Worm (Caenorhabditis elegans) whole organism, L1 larva: ENCODE results near the gene M163.22.

Experiments
- F16B12.6 ChIP-seq: fragments of 150-350 bp; optimal IDR thresholded peaks from 2 replicates; lab custom pipeline; 2014; ENCODE audit warnings: missing biosample characterization, missing genetic modification characterization
- Y116A8C.19 ChIP-seq: sonication (generic microtip); optimal IDR thresholded peaks from 2 replicates; lab custom pipeline; 2016; ENCODE audit warnings: missing compliant biosample characterization, missing genetic modification characterization, borderline replicate concordance
- aha-1 ChIP-seq: fragments of 150-350 bp; optimal IDR thresholded peaks from 2 replicates; lab custom pipeline; 2014; ENCODE audit warnings: missing biosample characterization, missing genetic modification characterization
- aly-2 ChIP-seq: fragments of 150-350 bp; optimal IDR thresholded peaks from 2 replicates; lab custom pipeline; 2014; ENCODE audit warnings: missing biosample characterization, missing genetic modification characterization
- blmp-1 ChIP-seq: fragments of 150-350 bp; optimal IDR thresholded peaks from 2 replicates; lab custom pipeline; 2014; ENCODE audit warnings: missing biosample characterization, missing genetic modification characterization
- ceh-90 ChIP-seq: sonication (generic microtip); optimal IDR thresholded peaks from 2 replicates; lab custom pipeline; 2016; ENCODE audit warnings: missing genetic modification characterization, missing compliant biosample characterization
- efl-1 ChIP-seq, 4 experiments: fragments of 150-350 bp; optimal IDR thresholded peaks in 3 of 4; peaks in 1 of 4; 1 replicate in 1 of 4; 2 replicates in 3 of 4; lab custom pipeline; 2014; ENCODE audit warnings: missing biosample characterization in 2 of 4, missing genetic modification characterization in 2 of 4, missing genetic modification reagents in 2 of 4
- egl-13 ChIP-seq: sonication (generic microtip); optimal IDR thresholded peaks from 2 replicates; lab custom pipeline; 2016; ENCODE audit warnings: missing genotype, missing genetic modification reagents, missing genetic modification characterization, missing compliant biosample characterization
- elt-3 ChIP-seq, 6 experiments: fragments of 150-350 bp in 1 of 6; sonication (generic microtip); optimal IDR thresholded peaks; 2 replicates each; lab custom pipeline; 2017 to 2018; ENCODE audit warnings: missing biosample characterization in 6 of 6, missing genetic modification characterization in 6 of 6, inconsistent platforms in 1 of 6
- ets-5 ChIP-seq: fragments of 200-800 bp; sonication (Bioruptor generic); IDR thresholded peaks from 2 replicates; pipeline ENCODE4 v1.3.6; 2022; ENCODE audit warnings: missing genetic modification characterization, missing compliant biosample characterization
- fkh-4 ChIP-seq: sonication (generic microtip); optimal IDR thresholded peaks from 2 replicates; lab custom pipeline; 2016; ENCODE audit warnings: missing compliant biosample characterization, missing genetic modification characterization, borderline replicate concordance
- fkh-8 ChIP-seq: sonication (generic microtip); optimal IDR thresholded peaks from 2 replicates; lab custom pipeline; 2016; ENCODE audit warnings: mild to moderate bottlenecking, missing genetic modification characterization, missing compliant biosample characterization
- fos-1 ChIP-seq: fragments of 150-350 bp; optimal IDR thresholded peaks from 2 replicates; lab custom pipeline; 2014; ENCODE audit warnings: missing biosample characterization, missing genetic modification characterization
- grh-1 ChIP-seq: fragments of 200-800 bp; sonication (Bioruptor generic); IDR thresholded peaks from 2 replicates; pipeline ENCODE4 v1.3.6; 2022; ENCODE audit warnings: missing genetic modification reagents, missing genetic modification characterization, missing compliant biosample characterization
- hlh-17 ChIP-seq: fragments of 200-800 bp; sonication (Bioruptor generic); optimal IDR thresholded peaks from 2 replicates; lab custom pipeline; 2018; ENCODE audit warnings: missing genetic modification characterization, mild to moderate bottlenecking, missing compliant biosample characterization, moderate library complexity, borderline replicate concordance
- irx-1 ChIP-seq: sonication (generic microtip); optimal IDR thresholded peaks from 2 replicates; lab custom pipeline; 2016; ENCODE audit warnings: missing genetic modification characterization, missing compliant biosample characterization
- isw-1 ChIP-seq: fragments of 200-800 bp; sonication (Bioruptor generic); IDR thresholded peaks from 2 replicates; pipeline ENCODE4 v1.3.6; 2022; ENCODE audit warnings: missing genetic modification characterization, missing compliant biosample characterization
- jun-1 ChIP-seq: fragments of 150-350 bp; optimal IDR thresholded peaks from 2 replicates; lab custom pipeline; 2014; ENCODE audit warnings: missing biosample characterization, missing genetic modification reagents, missing genetic modification characterization
- lin-15B ChIP-seq: fragments of 150-350 bp; sonication (generic microtip); optimal IDR thresholded peaks from 3 replicates; lab custom pipeline; 2014; ENCODE audit warnings: missing biosample characterization, missing genetic modification characterization
- lin-35 ChIP-seq, 2 experiments: fragments of 150-350 bp; optimal IDR thresholded peaks; 2 replicates each; lab custom pipeline; 2014; ENCODE audit warnings: missing biosample characterization in 2 of 2, missing genetic modification characterization in 2 of 2, missing genetic modification reagents in 2 of 2
- lin-39 ChIP-seq: fragments of 150-350 bp; optimal IDR thresholded peaks from 2 replicates; lab custom pipeline; 2014; ENCODE audit warnings: missing biosample characterization, missing genetic modification reagents, missing genetic modification characterization
- lir-3 ChIP-seq: sonication (generic microtip); optimal IDR thresholded peaks from 2 replicates; lab custom pipeline; 2016; ENCODE audit warnings: mild to moderate bottlenecking, missing genetic modification characterization, moderate library complexity, missing compliant biosample characterization; ENCODE audit not compliant: poor library complexity
- lsy-2 ChIP-seq, 2 experiments: fragments of 150-350 bp; optimal IDR thresholded peaks; 2 replicates each; lab custom pipeline; 2014; ENCODE audit warnings: missing biosample characterization in 2 of 2, missing genetic modification characterization in 2 of 2
- mdl-1 ChIP-seq, 2 experiments: fragments of 150-350 bp; optimal IDR thresholded peaks; 2 replicates each; lab custom pipeline; 2014 to 2017; ENCODE audit warnings: missing biosample characterization in 2 of 2, missing genetic modification characterization in 2 of 2, inconsistent platforms in 1 of 2
- mef-2 ChIP-seq: fragments of 150-350 bp; optimal IDR thresholded peaks from 2 replicates; lab custom pipeline; 2014; ENCODE audit warnings: missing biosample characterization, missing genetic modification characterization
- mep-1 ChIP-seq: fragments of 150-350 bp; optimal IDR thresholded peaks from 2 replicates; lab custom pipeline; 2014; ENCODE audit warnings: missing biosample characterization, missing genetic modification characterization
- nhr-11 ChIP-seq: fragments of 150-350 bp; optimal IDR thresholded peaks from 2 replicates; lab custom pipeline; 2014; ENCODE audit warnings: missing biosample characterization, missing genetic modification characterization
- nhr-12 ChIP-seq: sonication (generic microtip); optimal IDR thresholded peaks from 2 replicates; lab custom pipeline; 2017; ENCODE audit warnings: missing biosample characterization, missing genetic modification characterization
- nhr-28 ChIP-seq: fragments of 150-350 bp; optimal IDR thresholded peaks from 2 replicates; lab custom pipeline; 2014; ENCODE audit warnings: missing biosample characterization, missing genetic modification characterization
- nhr-76 ChIP-seq: sonication (generic microtip); optimal IDR thresholded peaks from 2 replicates; lab custom pipeline; 2017; ENCODE audit warnings: missing biosample characterization, missing genetic modification characterization
- nhr-85 ChIP-seq: sonication (generic microtip); peaks from one replicate; lab custom pipeline; 2016; ENCODE audit warnings: missing genetic modification characterization, inconsistent platforms, missing compliant biosample characterization
- nhr-90 ChIP-seq: sonication (generic microtip); optimal IDR thresholded peaks from 2 replicates; lab custom pipeline; 2016; ENCODE audit warnings: mild to moderate bottlenecking, missing genetic modification characterization, missing compliant biosample characterization; ENCODE audit not compliant: poor library complexity
- pag-3 ChIP-seq: sonication (generic microtip); optimal IDR thresholded peaks from 2 replicates; lab custom pipeline; 2017; ENCODE audit warnings: missing genetic modification characterization, mild to moderate bottlenecking, missing compliant biosample characterization, antibody characterized with exemption, borderline replicate concordance; ENCODE audit not compliant: insufficient read depth
- pax-3 ChIP-seq: fragments of 200-800 bp; sonication (Bioruptor generic); optimal IDR thresholded peaks from 2 replicates; lab custom pipeline; 2018; ENCODE audit warnings: mild to moderate bottlenecking, missing genetic modification characterization, moderate library complexity, missing compliant biosample characterization
- pqm-1 ChIP-seq: sonication (generic microtip); optimal IDR thresholded peaks from 3 replicates; lab custom pipeline; 2017; ENCODE audit warnings: missing biosample characterization, missing genetic modification characterization
- rnt-1 ChIP-seq: sonication (generic microtip); optimal IDR thresholded peaks from 2 replicates; lab custom pipeline; 2016; ENCODE audit warnings: mild to moderate bottlenecking, missing genetic modification characterization, moderate library complexity, missing compliant biosample characterization
- snu-23 ChIP-seq: sonication (generic microtip); optimal IDR thresholded peaks from 2 replicates; lab custom pipeline; 2016; ENCODE audit warnings: missing genetic modification characterization, missing compliant biosample characterization
- sptf-1 ChIP-seq: fragments of 150-350 bp; optimal IDR thresholded peaks from 2 replicates; lab custom pipeline; 2014; ENCODE audit warnings: missing biosample characterization, missing genetic modification characterization
- sup-37 ChIP-seq: fragments of 200-800 bp; sonication (Bioruptor generic); optimal IDR thresholded peaks from 2 replicates; lab custom pipeline; 2018; ENCODE audit warnings: mild to moderate bottlenecking, missing genetic modification characterization, missing compliant biosample characterization
- unc-62 ChIP-seq: fragments of 150-350 bp; optimal IDR thresholded peaks from 2 replicates; lab custom pipeline; 2014; ENCODE audit warnings: missing biosample characterization, missing genetic modification reagents, missing genetic modification characterization
- unc-86 ChIP-seq: sonication (generic microtip); optimal IDR thresholded peaks from 2 replicates; lab custom pipeline; 2016; ENCODE audit warnings: missing genetic modification characterization, missing compliant biosample characterization
- vab-15 ChIP-seq: sonication (generic microtip); optimal IDR thresholded peaks from 2 replicates; lab custom pipeline; 2017; ENCODE audit warnings: missing genotype, mild to moderate bottlenecking, missing genetic modification characterization, missing compliant biosample characterization

The M163.22 gene

ce11 chrX:14447498-14447897 lies 18.2 kb upstream of the M163.22 start:
- TF ChIP-seq pag-3 (tag; lab: Kevin White, UChicago), result no peak
- no peak for TF ChIP-seq hlh-17 (GFP tag; lab: Kevin White, UChicago)
- no peak for TF ChIP-seq fkh-4 (tag; lab: Kevin White, UChicago)
- no peak for TF ChIP-seq isw-1
- no peak for TF ChIP-seq blmp-1 (tag; lab: Kevin White, UChicago)
- TF ChIP-seq, all 84 proteins: peak for 0

DNA sequence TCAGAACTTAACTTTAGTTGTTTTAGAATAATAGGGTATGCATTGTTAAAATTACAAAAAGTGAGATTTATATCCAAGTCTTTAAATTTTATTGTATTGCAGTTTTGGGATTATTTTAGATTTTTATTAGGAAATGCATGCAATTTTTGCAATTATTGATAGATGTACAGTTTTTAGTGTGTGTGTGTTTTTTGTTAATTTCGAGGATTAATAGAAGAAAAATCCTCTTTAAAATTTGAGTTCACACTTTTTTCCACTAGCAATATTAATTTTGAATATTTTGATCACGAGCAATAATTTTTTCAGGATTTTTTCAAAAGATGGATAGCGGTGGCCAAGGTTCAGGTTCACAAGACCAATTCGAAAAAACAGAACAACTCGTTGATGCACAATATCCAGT lies 17.8 kb upstream of the M163.22 start, which contains the start of gene jmjd-3.2:
Gene jmjd-3.2, plus strand, starts transcription at position 301 of the 400 bp plus-strand sequence.
- TF ChIP-seq nhr-76 (no peak), efl-1 (optimal IDR thresholded peaks at IDR 0.05; lab: Kevin White, UChicago) (no peak), efl-1 (GFP tag; optimal IDR thresholded peaks at IDR 0.05 in 1 of 2; lab: Kevin White, UChicago) (no peak), mef-2 (tag; lab: Kevin White, UChicago) (no peak), F16B12.6 (no peak), hlh-17 (GFP tag; lab: Kevin White, UChicago) (no peak), egl-13 (tag; lab: Kevin White, UChicago) (no peak), unc-86 (no peak), pax-3 (tag; lab: Kevin White, UChicago) (no peak), Y116A8C.19 (tag; lab: Kevin White, UChicago) (no peak), ets-5 (GFP tag; lab: Robert Waterston, UW) (no peak), irx-1 (tag; lab: Kevin White, UChicago) (no peak), nhr-11 (tag; lab: Kevin White, UChicago) (no peak), aly-2 (tag; lab: Kevin White, UChicago) (no peak), sptf-1 (tag; lab: Kevin White, UChicago) (no peak), pag-3 (tag; lab: Kevin White, UChicago) (no peak), lin-15B (tag; lab: Kevin White, UChicago) (no peak), mdl-1 (tag; optimal IDR thresholded peaks at IDR 0.05; lab: Kevin White, UChicago) (no peak), mep-1 (tag; lab: Kevin White, UChicago) (no peak)

- TF ChIP-seq rnt-1 (peak; percentile 43), ceh-90 (no peak)
These were observed 12.0 kb upstream of the M163.22 start, which contains the start of gene F23D12.7 for ce11 chrX:14453735-14454134. TSS of gene F23D12.7 (minus strand) at chrX:14453835.

ce11 chrX:14455419-14455818 lies 10.3 kb upstream of the M163.22 start, which contains the start of gene Y66C5A.1:
TSS of gene Y66C5A.1 (minus strand) at chrX:14455519.
- TF ChIP-seq egl-13 (tag; lab: Kevin White, UChicago) (no peak), blmp-1 (tag; lab: Kevin White, UChicago) (no peak), efl-1 (optimal IDR thresholded peaks at IDR 0.05; lab: Kevin White, UChicago) (no peak), efl-1 (GFP tag; optimal IDR thresholded peaks at IDR 0.05 in 1 of 2; lab: Kevin White, UChicago) (no peak), irx-1 (tag; lab: Kevin White, UChicago) (no peak), aha-1 (tag; lab: Kevin White, UChicago) (no peak), nhr-12 (tag; lab: Kevin White, UChicago) (no peak), lsy-2 (tag; optimal IDR thresholded peaks at IDR 0.05; lab: Kevin White, UChicago) (no peak), nhr-28 (no peak), lin-39 (tag; lab: Kevin White, UChicago) (no peak), unc-86 (no peak), snu-23 (no peak), sup-37 (GFP tag; lab: Kevin White, UChicago) (no peak), nhr-76 (no peak), isw-1 (no peak), mep-1 (tag; lab: Kevin White, UChicago) (no peak), fos-1 (tag; lab: Kevin White, UChicago) (no peak), grh-1 (no peak), elt-3 (tag; optimal IDR thresholded peaks at IDR 0.05; lab: Kevin White, UChicago) (no peak)

DNA sequence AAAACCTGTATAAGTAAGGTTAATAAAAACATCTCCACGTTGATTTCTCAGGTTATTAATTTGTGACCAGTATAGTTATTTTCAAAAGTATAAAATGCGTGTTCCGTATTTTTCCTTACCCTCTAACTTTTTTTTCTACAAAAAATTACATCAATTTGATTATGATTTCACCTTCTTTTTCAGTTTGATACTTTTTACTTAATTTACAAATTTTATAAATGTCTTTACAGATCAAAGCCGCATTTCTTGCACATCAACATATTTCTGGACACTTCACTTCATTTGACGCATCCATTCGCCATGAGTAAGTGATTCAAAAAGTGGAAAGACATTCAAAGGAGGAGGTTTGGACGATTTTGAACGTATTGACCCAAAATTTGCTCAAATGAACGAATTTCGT lies 5.3 kb upstream of the M163.22 start, which contains the start of gene Y66C5A.2:
Gene Y66C5A.2, plus strand, starts transcription at position 301 of the 400 bp plus-strand sequence.
- TF ChIP-seq mef-2 (tag; lab: Kevin White, UChicago), result no peak
- no peak for TF ChIP-seq vab-15 (tag; lab: Kevin White, UChicago)
- no peak for TF ChIP-seq hlh-17 (GFP tag; lab: Kevin White, UChicago)
- no peak for TF ChIP-seq mep-1 (tag; lab: Kevin White, UChicago)
- no peak for TF ChIP-seq nhr-85 (tag; lab: Kevin White, UChicago)
- TF ChIP-seq ets-5 (GFP tag; lab: Robert Waterston, UW), result no peak
- no peak for TF ChIP-seq nhr-12 (tag; lab: Kevin White, UChicago)
- TF ChIP-seq lir-3 (tag; lab: Kevin White, UChicago), result no peak
- no peak for TF ChIP-seq unc-62 (GFP tag; lab: Kevin White, UChicago)
- no peak for TF ChIP-seq fos-1 (tag; lab: Kevin White, UChicago)
- TF ChIP-seq nhr-90 (tag; lab: Kevin White, UChicago), result no peak
- no peak for TF ChIP-seq F16B12.6
- no peak for TF ChIP-seq lin-35 (GFP tag; optimal IDR thresholded peaks at IDR 0.05; lab: Kevin White, UChicago)
- TF ChIP-seq lsy-2 (tag; optimal IDR thresholded peaks at IDR 0.05; lab: Kevin White, UChicago), result no peak
- no peak for TF ChIP-seq fkh-8 (tag; lab: Kevin White, UChicago)
- TF ChIP-seq jun-1 (tag; lab: Kevin White, UChicago), result no peak
- TF ChIP-seq pqm-1 (tag; lab: Kevin White, UChicago), result no peak
- no peak for TF ChIP-seq elt-3 (tag; optimal IDR thresholded peaks at IDR 0.05; lab: Kevin White, UChicago)
- TF ChIP-seq isw-1, result no peak
